Fruit fly (Drosophila melanogaster): ENCODE results near the gene CG31533.

CG31533 gene

dm6 chr3R:14125479-14126121, 31.6 kb downstream of the CG31533 start, which contains the start of the genes 140up and Polr2B (continued):
- TF ChIP-seq CG43689 (GFP tag; IDR thresholded peaks at IDR 0.05): peak; percentile 74
- peak; percentile 79 for TF ChIP-seq Nf-YA (GFP tag; IDR thresholded peaks at IDR 0.05)
- peak; percentile 87 for TF ChIP-seq kay (GFP tag; optimal IDR thresholded peaks at IDR 0.05)
- TF ChIP-seq wdn (GFP tag; IDR thresholded peaks at IDR 0.05): peak; percentile 93
- peak; percentile 93 for TF ChIP-seq cato (GFP tag; optimal IDR thresholded peaks at IDR 0.05; ENCODE audit: borderline replicate concordance)
- TF ChIP-seq H15 (GFP tag; IDR thresholded peaks at IDR 0.05): peak; percentile 86; the same call in 2 of the 3 replicates
- peak; percentile 77 for TF ChIP-seq CG10431 (GFP tag; optimal IDR thresholded peaks at IDR 0.05)
- TF ChIP-seq nau (GFP tag; optimal IDR thresholded peaks at IDR 0.05): peak; percentile 76
- TF ChIP-seq CG17328 (GFP tag; IDR thresholded peaks at IDR 0.05): peak; percentile 87
- peak; percentile 89 for TF ChIP-seq gcm (GFP tag; optimal IDR thresholded peaks at IDR 0.05)
- peak; percentile 93 for TF ChIP-seq NfI (GFP tag; optimal IDR thresholded peaks at IDR 0.05)
- TF ChIP-seq Dip3 (GFP tag; optimal IDR thresholded peaks at IDR 0.05): peak; percentile 83
- TF ChIP-seq CG8765 (GFP tag; IDR thresholded peaks at IDR 0.05): peak; percentile 70
- peak; percentile 84 for TF ChIP-seq CG11093 (GFP tag; IDR thresholded peaks at IDR 0.05)
- TF ChIP-seq CG1529 (GFP tag; optimal IDR thresholded peaks at IDR 0.05): peak; percentile 81
- TF ChIP-seq CG17568 (GFP tag; optimal IDR thresholded peaks at IDR 0.05): peak; percentile 57
- peak; percentile 87 for TF ChIP-seq B-H1 (GFP tag; IDR thresholded peaks at IDR 0.05)
- peak; percentile 76 for TF ChIP-seq CHES-1-like (GFP tag; optimal IDR thresholded peaks at IDR 0.05)
- peak; percentile 82 for TF ChIP-seq CG15514 (GFP tag; optimal IDR thresholded peaks at IDR 0.05)
- peak; percentile 44; the same call in 1 of the 2 replicates for TF ChIP-seq Dip2 (GFP tag; IDR thresholded peaks at IDR 0.05)
- peak; percentile 84 for TF ChIP-seq gsb (GFP tag; IDR thresholded peaks at IDR 0.05)
- TF ChIP-seq Sin3A (optimal IDR thresholded peaks at IDR 0.05): peak; percentile 29
- TF ChIP-seq stwl (tag; optimal IDR thresholded peaks at IDR 0.05): peak; percentile 91
- peak; percentile 85 for TF ChIP-seq D19A (tag; optimal IDR thresholded peaks at IDR 0.05)
- TF ChIP-seq vnd (GFP tag; IDR thresholded peaks at IDR 0.05; ENCODE audit: partially characterized antibody): no peak
- peak; percentile 60 for TF ChIP-seq Lhr (GFP tag; optimal IDR thresholded peaks at IDR 0.05)
- TF ChIP-seq CG10209 (GFP tag; optimal IDR thresholded peaks at IDR 0.05): peak; percentile 95
- peak; percentile 1 for TF ChIP-seq zf30C (GFP tag; optimal IDR thresholded peaks at IDR 0.05)
- peak; percentile 95 for TF ChIP-seq az2 (GFP tag; optimal IDR thresholded peaks at IDR 0.05)
- peak; percentile 94 for TF ChIP-seq phol (tag; optimal IDR thresholded peaks at IDR 0.05)
- peak; percentile 92 for TF ChIP-seq mam (GFP tag; optimal IDR thresholded peaks at IDR 0.05)
- TF ChIP-seq CG7928 (GFP tag; optimal IDR thresholded peaks at IDR 0.05): peak; percentile 66
- peak; percentile 76 for TF ChIP-seq CG6254 (GFP tag; optimal IDR thresholded peaks at IDR 0.05)
- peak; percentile 92 for TF ChIP-seq unpg (GFP tag; optimal IDR thresholded peaks at IDR 0.05)
- peak; percentile 88 for TF ChIP-seq CG10147 (GFP tag; optimal IDR thresholded peaks at IDR 0.05)
- TF ChIP-seq CG15073 (GFP tag; optimal IDR thresholded peaks at IDR 0.05): peak; percentile 67
- TF ChIP-seq slbo (GFP tag; IDR thresholded peaks at IDR 0.05): peak; percentile 97
- peak; percentile 86 for TF ChIP-seq CG12299 (tag; optimal IDR thresholded peaks at IDR 0.05)
- TF ChIP-seq Hr51 (GFP tag; optimal IDR thresholded peaks at IDR 0.05): peak; percentile 83 to 93
- TF ChIP-seq CG3995 (GFP tag; optimal IDR thresholded peaks at IDR 0.05): peak; percentile 48
- TF ChIP-seq corto (GFP tag; optimal IDR thresholded peaks at IDR 0.05): peak; percentile 58
- TF ChIP-seq CG7786 (GFP tag; optimal IDR thresholded peaks at IDR 0.05): peak; percentile 77
- peak; percentile 83 for TF ChIP-seq Drgx (GFP tag; IDR thresholded peaks at IDR 0.05)
- peak; percentile 86 for TF ChIP-seq slou (GFP tag; optimal IDR thresholded peaks at IDR 0.05)
- TF ChIP-seq CG13894 (tag; optimal IDR thresholded peaks at IDR 0.05): peak; percentile 86
- TF ChIP-seq CG11695 (GFP tag; IDR thresholded peaks at IDR 0.05): peak; percentile 100
- no peak for TF ChIP-seq CG42726 (GFP tag; IDR thresholded peaks at IDR 0.05; ENCODE audit: partially characterized antibody)
- peak; percentile 8 for TF ChIP-seq fd102C (GFP tag; optimal IDR thresholded peaks at IDR 0.05)
- TF ChIP-seq CG10321 (GFP tag; IDR thresholded peaks at IDR 0.05): peak; percentile 48

Measured in whole organism, embryonic.